Worm (Caenorhabditis elegans) whole organism, L2 larva: Measurements from ENCODE around the gene C29F9.5.

Source experiments
- C34F6.9 ChIP-seq: fragments of 150-350 bp; optimal IDR thresholded peaks from 2 replicates; lab custom pipeline; 2014; ENCODE audit warnings: missing biosample characterization, missing genetic modification characterization
- R02D3.7 ChIP-seq: fragments of 150-350 bp; optimal IDR thresholded peaks from 2 replicates; lab custom pipeline; 2014; ENCODE audit warnings: missing biosample characterization, missing genetic modification characterization
- Y55F3AM.14 ChIP-seq: fragments of 200-800 bp; sonication (Bioruptor generic); optimal IDR thresholded peaks from 2 replicates; lab custom pipeline; 2018; ENCODE audit warnings: mild to moderate bottlenecking, missing genetic modification characterization, missing compliant biosample characterization
- aly-2 ChIP-seq: fragments of 150-350 bp; optimal IDR thresholded peaks from 2 replicates; lab custom pipeline; 2014; ENCODE audit warnings: missing biosample characterization, missing genetic modification characterization
- blmp-1 ChIP-seq: sonication (generic microtip); optimal IDR thresholded peaks from 2 replicates; lab custom pipeline; 2017; ENCODE audit warnings: missing genetic modification characterization, mild to moderate bottlenecking, missing compliant biosample characterization, antibody characterized with exemption, moderate library complexity; ENCODE audit not compliant: insufficient read depth
- ceh-16 ChIP-seq: fragments of 150-350 bp; optimal IDR thresholded peaks from 2 replicates; lab custom pipeline; 2014; ENCODE audit warnings: missing biosample characterization, missing genetic modification characterization
- ceh-82 ChIP-seq: fragments of 150-350 bp; optimal IDR thresholded peaks from 2 replicates; lab custom pipeline; 2014; ENCODE audit warnings: missing biosample characterization, missing genetic modification characterization
- egl-27 ChIP-seq: sonication (generic microtip); optimal IDR thresholded peaks from 3 replicates; lab custom pipeline; 2017; ENCODE audit warnings: missing biosample characterization, missing genetic modification reagents, missing genetic modification characterization
- elt-1 ChIP-seq: fragments of 150-350 bp; optimal IDR thresholded peaks from 2 replicates; lab custom pipeline; 2014; ENCODE audit warnings: missing biosample characterization, missing genetic modification characterization
- elt-3 ChIP-seq: sonication (generic microtip); optimal IDR thresholded peaks from 2 replicates; lab custom pipeline; 2017; ENCODE audit warnings: missing biosample characterization, missing genetic modification characterization
- lin-11 ChIP-seq: fragments of 150-350 bp; sonication (generic microtip); optimal IDR thresholded peaks from 2 replicates; lab custom pipeline; 2014; ENCODE audit warnings: missing biosample characterization, missing genetic modification characterization, inconsistent platforms, mixed read lengths
- lin-39 ChIP-seq: fragments of 150-350 bp; optimal IDR thresholded peaks from 2 replicates; lab custom pipeline; 2014; ENCODE audit warnings: missing biosample characterization, missing genetic modification reagents, missing genetic modification characterization
- mab-5 ChIP-seq: fragments of 150-350 bp; optimal IDR thresholded peaks from 2 replicates; lab custom pipeline; 2014; ENCODE audit warnings: missing biosample characterization, missing genetic modification characterization
- mbf-1 ChIP-seq: sonication (generic microtip); optimal IDR thresholded peaks from 2 replicates; lab custom pipeline; 2017; ENCODE audit warnings: missing biosample characterization, missing genetic modification characterization
- mdl-1 ChIP-seq, 2 experiments: fragments of 150-350 bp in 1 of 2; sonication (generic microtip) in 1 of 2; optimal IDR thresholded peaks; 2 replicates each; lab custom pipeline; 2017; ENCODE audit warnings: missing biosample characterization in 2 of 2, missing genetic modification characterization in 2 of 2
- nhr-11 ChIP-seq: fragments of 150-350 bp; optimal IDR thresholded peaks from 2 replicates; lab custom pipeline; 2014; ENCODE audit warnings: missing biosample characterization, missing genetic modification characterization
- nhr-12 ChIP-seq: fragments of 150-350 bp; optimal IDR thresholded peaks from 2 replicates; lab custom pipeline; 2014; ENCODE audit warnings: missing biosample characterization, missing genetic modification characterization
- nhr-129 ChIP-seq: fragments of 150-350 bp; optimal IDR thresholded peaks from 2 replicates; lab custom pipeline; 2014; ENCODE audit warnings: missing biosample characterization, missing genetic modification characterization
- nhr-25 ChIP-seq: fragments of 150-350 bp; sonication (generic microtip); optimal IDR thresholded peaks from 3 replicates; lab custom pipeline; 2014; ENCODE audit warnings: missing biosample characterization, missing genetic modification characterization
- nhr-6 ChIP-seq: fragments of 150-350 bp; optimal IDR thresholded peaks from 2 replicates; lab custom pipeline; 2014; ENCODE audit warnings: missing biosample characterization, missing genetic modification characterization
- peb-1 ChIP-seq: fragments of 150-350 bp; optimal IDR thresholded peaks from 2 replicates; lab custom pipeline; 2014; ENCODE audit warnings: missing biosample characterization, missing genetic modification characterization
- sem-4 ChIP-seq: fragments of 150-350 bp; optimal IDR thresholded peaks from 2 replicates; lab custom pipeline; 2014; ENCODE audit warnings: missing biosample characterization, missing genetic modification reagents, missing genetic modification characterization
- skn-1 ChIP-seq: sonication (generic microtip); optimal IDR thresholded peaks from 2 replicates; lab custom pipeline; 2017; ENCODE audit warnings: missing biosample characterization, missing genetic modification characterization
- sma-3 ChIP-seq: sonication (generic microtip); optimal IDR thresholded peaks from 2 replicates; lab custom pipeline; 2016; ENCODE audit warnings: missing genetic modification reagents, missing genetic modification characterization, missing compliant biosample characterization
- snpc-4 ChIP-seq: fragments of 150-350 bp; optimal IDR thresholded peaks from 2 replicates; lab custom pipeline; 2014; ENCODE audit warnings: missing biosample characterization, missing genetic modification characterization
- unc-39 ChIP-seq: fragments of 150-350 bp; optimal IDR thresholded peaks from 2 replicates; lab custom pipeline; 2014; ENCODE audit warnings: missing biosample characterization, missing genetic modification characterization
- unc-55 ChIP-seq: fragments of 150-350 bp; sonication (generic microtip); optimal IDR thresholded peaks from 3 replicates; lab custom pipeline; 2014; ENCODE audit warnings: missing biosample characterization, missing genetic modification reagents, missing genetic modification characterization
- unc-62 ChIP-seq: fragments of 150-350 bp; optimal IDR thresholded peaks from 2 replicates; lab custom pipeline; 2014; ENCODE audit warnings: missing biosample characterization, missing genetic modification reagents, missing genetic modification characterization
- ztf-11 ChIP-seq: sonication (generic microtip); optimal IDR thresholded peaks from 2 replicates; lab custom pipeline; 2017; ENCODE audit warnings: missing biosample characterization, missing genetic modification characterization
- ztf-4 ChIP-seq: fragments of 150-350 bp; optimal IDR thresholded peaks from 2 replicates; lab custom pipeline; 2014; ENCODE audit warnings: missing biosample characterization, missing genetic modification characterization

C29F9.5 gene

DNA sequence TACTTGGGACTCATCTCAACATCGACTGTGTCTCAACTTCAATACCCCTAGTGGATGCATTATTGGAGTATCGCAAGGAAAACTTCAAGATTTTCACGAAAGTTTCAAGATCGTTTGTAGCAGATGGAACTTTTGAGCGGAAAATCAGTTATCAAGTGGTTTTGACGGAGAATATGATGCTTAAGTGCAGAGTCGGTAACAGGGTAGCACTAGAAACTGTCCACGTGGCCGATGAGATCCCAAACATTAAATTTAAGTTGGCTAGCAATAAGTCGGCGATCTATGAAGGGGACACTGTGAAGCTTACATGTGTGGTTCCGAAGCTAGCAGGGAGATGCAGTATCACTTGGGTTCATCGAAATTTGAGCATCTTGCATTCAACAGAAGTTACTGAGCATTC, 41.8 kb downstream of the C29F9.5 start:
- TF ChIP-seq snpc-4 = no peak
- no peak for TF ChIP-seq unc-39 (tag; lab: Kevin White, UChicago)
- TF ChIP-seq nhr-12 = no peak
- no peak for TF ChIP-seq mab-5
- TF ChIP-seq nhr-11 (tag; lab: Kevin White, UChicago) = no peak
- no peak for TF ChIP-seq blmp-1 (tag; lab: Kevin White, UChicago)
- TF ChIP-seq lin-11 = no peak
- no peak for TF ChIP-seq unc-62 (GFP tag; lab: Kevin White, UChicago)
- no peak for TF ChIP-seq sem-4
- no peak for TF ChIP-seq mdl-1 (tag; optimal IDR thresholded peaks at IDR 0.05; lab: Kevin White, UChicago)
- no peak for TF ChIP-seq nhr-25 (tag; lab: Kevin White, UChicago)
- no peak for TF ChIP-seq sma-3 (GFP tag; lab: Kevin White, UChicago)
- TF ChIP-seq mbf-1 (tag; lab: Kevin White, UChicago) = no peak
- TF ChIP-seq ceh-16 (tag; lab: Kevin White, UChicago) = no peak
- no peak for TF ChIP-seq peb-1 (tag; lab: Kevin White, UChicago)
- no peak for TF ChIP-seq ztf-11 (tag; lab: Kevin White, UChicago)
- no peak for TF ChIP-seq skn-1 (tag; lab: Kevin White, UChicago)

DNA sequence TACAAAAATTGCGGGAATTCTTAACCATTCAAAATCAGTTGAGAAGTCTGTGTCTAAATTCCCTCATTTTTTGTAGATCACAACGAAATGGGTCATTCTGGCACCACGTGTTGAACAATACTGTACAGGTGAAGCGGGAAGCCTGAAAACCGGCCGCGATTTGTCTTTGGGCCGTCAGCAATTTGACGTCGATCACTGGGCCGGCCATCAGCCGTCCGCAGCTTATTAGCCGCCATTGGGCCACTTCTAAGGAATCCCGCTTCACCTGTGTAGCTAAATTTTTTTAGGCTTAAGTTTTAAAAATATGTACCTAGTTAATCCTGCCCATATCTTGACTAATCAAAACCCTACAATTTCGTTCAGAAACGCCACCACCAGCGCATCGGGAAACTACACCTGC, 42.4 kb downstream of the C29F9.5 start:
- TF ChIP-seq Y55F3AM.14 (GFP tag; lab: Kevin White, UChicago) = no peak
- no peak for TF ChIP-seq nhr-6 (tag; lab: Kevin White, UChicago)
- TF ChIP-seq aly-2 = no peak
- TF ChIP-seq unc-55 (GFP tag; lab: Kevin White, UChicago) = no peak
- TF ChIP-seq lin-11 = no peak
- no peak for TF ChIP-seq egl-27 (tag; lab: Kevin White, UChicago)
- no peak for TF ChIP-seq mab-5
- TF ChIP-seq, all 48 proteins: peak for 0

DNA sequence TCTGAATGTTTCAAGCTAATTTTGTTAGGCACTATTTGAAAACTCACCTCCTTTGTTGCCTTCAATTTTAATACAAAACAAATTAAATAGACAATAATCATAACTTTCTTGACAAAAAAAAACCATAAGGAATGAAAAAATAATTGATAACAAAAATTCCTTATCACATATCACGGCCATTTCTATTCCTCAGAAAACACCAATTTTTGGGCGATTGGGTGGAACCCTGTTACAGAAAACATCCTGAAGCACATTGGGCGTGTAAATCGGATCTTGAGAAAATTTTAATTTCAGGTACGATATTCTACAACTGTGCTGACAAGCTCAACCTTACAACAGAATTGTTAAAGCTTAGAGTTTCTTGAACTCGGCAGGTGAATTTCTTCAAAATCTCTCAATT, 47.5 kb downstream of the C29F9.5 start, which contains the start of gene F40G9.8:
Gene F40G9.8 (minus strand): TSS at position 101 of the 400 bp plus-strand sequence.
- TF ChIP-seq lin-11 (no peak), peb-1 (tag; lab: Kevin White, UChicago) (no peak), lin-39 (tag; lab: Kevin White, UChicago) (no peak), R02D3.7 (no peak), nhr-12 (no peak), elt-3 (tag; lab: Kevin White, UChicago) (no peak), mdl-1 (tag; optimal IDR thresholded peaks at IDR 0.05; lab: Kevin White, UChicago) (no peak), ceh-82 (tag; lab: Kevin White, UChicago) (no peak), Y55F3AM.14 (GFP tag; lab: Kevin White, UChicago) (no peak), ztf-4 (no peak)

DNA sequence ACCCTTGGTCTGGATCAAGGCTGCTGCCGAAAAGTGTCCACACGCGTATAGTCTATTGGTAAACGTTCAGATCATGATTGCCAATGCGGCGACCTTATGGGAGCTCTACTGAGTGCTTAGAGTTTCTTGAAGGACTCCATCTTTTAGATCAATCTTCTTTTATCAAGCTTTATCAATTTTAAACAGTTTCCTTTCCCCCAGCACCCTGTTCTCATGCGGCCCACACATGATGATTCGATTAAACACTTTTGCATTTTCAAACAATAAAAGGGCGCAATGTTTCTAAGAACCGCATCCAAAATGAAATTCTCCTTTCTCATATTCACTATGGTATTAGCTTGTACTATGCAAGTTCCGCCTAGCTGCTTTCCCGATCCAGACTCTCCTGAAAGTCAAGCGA, 48.1 kb downstream of the C29F9.5 start, which contains the start of gene F40G9.7:
Gene F40G9.7 (plus strand): TSS at position 301 of the 400 bp plus-strand sequence.
- TF ChIP-seq C34F6.9 (no peak), elt-1 (tag; lab: Kevin White, UChicago) (no peak), sma-3 (GFP tag; lab: Kevin White, UChicago) (no peak), nhr-129 (no peak)
